Fruit fly (Drosophila melanogaster) whole organism, larva: ENCODE measurements around the gene Or92a.
A peak's percentile ranks its signal among the peaks of the same experiment; 100 is the strongest.

Source experiments
- noc ChIP-seq: fragments of 200-800 bp; sonication (Bioruptor generic); optimal IDR thresholded peaks from 3 replicates; lab custom pipeline; 2019; ENCODE audit warnings: missing biosample characterization, mild to moderate bottlenecking, missing genetic modification characterization, moderate library complexity

Gene Or92a

dm6 chr3R:20546662-20547620, 42.4 kb downstream of the Or92a start:
- peak; percentile 73 for TF ChIP-seq noc (tag; lab: Kevin White, UChicago)

DNA sequence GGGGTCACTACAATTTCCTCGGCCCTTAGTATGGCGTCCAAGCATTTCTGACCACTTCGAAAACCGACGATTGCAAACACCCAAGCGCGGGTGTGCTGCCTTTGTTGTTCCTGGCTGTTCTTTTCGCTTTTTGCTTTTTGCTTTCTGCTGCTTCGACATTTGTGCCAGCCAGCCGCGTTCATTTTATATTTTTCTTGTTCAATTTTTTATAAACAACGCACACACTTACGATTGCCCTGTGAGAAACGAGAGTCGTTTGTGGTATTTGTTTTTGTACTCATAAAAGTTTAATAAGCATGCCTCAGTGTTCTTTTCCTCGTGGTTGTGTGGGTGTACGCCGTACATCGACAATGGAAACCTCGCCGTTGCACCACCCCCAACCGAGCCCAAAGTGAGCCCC, 43.2 kb downstream of the Or92a start:
- no peak for TF ChIP-seq noc (tag; lab: Kevin White, UChicago)

- TF ChIP-seq noc (tag; lab: Kevin White, UChicago), result peak; percentile 93
These were observed 43.7 kb downstream of the Or92a start for dm6 chr3R:20548255-20548654.

DNA sequence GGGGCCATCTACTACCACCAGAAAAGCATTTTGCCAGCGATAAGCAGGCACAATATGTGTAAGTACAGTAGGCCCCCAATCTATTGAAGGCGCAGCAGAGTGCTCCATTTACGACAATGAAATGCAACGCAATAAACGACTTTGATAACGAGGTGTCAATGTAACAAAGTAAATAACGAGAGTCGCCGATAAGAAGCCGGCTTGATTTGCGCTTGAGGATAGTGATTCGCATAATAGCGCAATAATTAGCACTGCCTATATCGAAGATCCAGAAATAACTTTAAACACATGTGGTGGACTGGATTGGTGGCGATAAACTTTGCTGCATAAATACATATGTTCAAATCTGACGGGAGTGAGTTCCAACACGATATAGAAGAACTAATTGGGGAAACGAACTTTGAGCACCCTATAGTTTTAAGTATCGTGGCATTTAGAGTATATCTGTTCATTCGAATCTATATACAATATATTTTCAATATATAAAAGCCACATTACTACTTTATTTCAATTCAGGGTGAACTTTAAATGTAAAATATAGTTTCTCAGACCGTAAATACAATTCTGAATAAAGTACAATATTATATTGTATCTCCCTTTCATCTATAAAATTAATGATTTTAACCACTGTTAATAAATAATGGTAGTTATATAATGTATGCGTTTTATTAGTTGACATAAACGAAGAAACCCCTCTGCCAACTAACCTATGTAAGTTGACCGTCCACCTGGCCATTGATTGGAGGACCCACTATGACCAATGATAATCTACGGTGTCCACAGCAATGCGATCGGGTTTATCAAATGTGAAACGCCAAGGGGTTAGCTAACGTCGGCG, 44.6 kb downstream of the Or92a start:
- no peak for TF ChIP-seq noc (tag; lab: Kevin White, UChicago)

DNA sequence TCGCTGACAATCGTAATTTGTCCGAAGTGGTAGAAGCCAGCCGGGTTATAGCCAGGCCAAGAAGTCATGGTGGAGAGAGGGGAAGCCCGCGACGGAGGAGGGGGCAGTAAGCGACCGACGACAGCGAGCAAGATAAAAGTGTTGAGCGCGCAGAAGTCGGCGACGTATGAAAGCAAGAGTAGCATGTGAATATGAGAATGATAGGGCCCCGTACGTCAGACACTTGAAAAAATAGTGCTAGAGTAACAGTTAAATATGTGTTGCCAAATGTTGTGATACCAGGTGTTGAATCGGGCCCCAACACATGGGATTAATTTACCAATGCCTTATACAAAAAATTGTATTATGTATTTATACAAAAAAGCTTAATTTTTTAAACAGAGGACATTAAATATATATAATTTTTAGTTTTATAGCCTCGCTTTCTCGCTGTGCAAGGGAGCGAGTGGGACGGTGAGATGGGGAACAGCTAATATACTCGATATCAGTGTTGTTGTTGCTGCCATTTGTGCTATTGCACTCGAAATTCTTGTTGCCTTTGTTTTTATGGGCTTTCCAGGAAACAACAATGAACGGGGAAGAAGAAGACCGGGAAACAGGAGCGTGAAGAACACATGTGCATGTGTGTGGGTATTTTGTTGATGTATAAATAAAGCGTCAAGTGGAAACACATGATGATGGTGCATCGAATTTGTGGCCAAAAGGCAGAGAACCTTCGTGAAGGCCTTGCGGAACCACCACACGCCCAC, 45.4 kb downstream of the Or92a start:
- TF ChIP-seq noc (tag; lab: Kevin White, UChicago), result peak; percentile 91

DNA sequence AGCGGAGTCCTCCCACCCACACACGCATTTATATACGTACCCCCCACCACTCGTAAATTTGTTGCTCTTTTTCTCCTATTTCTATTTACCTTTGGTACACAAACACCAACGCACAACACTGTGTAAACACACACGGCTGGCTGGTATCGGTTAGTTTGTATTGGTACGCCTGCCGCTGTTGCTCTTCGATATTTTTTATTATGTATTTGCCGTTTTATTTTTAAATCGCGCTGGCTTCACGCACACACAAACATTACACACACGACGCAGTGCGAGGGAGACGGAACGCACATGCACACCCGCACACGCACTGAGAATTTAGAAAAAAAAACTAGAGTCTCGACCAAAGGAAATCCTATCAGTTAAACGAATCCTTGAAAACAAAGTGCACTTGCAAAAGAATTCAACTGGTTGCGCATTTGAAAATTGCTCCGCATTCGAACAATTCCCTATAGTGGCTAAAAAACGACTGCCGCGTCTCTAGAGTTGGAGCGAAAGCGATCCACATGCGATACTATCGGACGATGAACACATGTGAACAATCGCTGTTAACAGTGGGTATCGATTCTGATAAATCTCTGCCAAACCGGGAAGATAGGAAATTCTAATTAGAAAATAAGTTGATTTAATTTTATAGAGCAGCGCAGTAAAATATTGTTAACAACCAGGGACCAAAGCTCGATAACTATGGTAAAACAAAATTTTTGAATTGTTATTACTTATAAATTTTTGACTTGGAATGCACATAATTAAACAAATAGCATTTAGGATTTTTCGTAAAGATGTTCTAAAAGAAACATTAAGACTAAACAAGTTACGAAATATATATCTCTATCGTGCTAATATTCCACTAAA, 46.3 kb downstream of the Or92a start:
- peak; percentile 69 for TF ChIP-seq noc (tag; lab: Kevin White, UChicago)

DNA sequence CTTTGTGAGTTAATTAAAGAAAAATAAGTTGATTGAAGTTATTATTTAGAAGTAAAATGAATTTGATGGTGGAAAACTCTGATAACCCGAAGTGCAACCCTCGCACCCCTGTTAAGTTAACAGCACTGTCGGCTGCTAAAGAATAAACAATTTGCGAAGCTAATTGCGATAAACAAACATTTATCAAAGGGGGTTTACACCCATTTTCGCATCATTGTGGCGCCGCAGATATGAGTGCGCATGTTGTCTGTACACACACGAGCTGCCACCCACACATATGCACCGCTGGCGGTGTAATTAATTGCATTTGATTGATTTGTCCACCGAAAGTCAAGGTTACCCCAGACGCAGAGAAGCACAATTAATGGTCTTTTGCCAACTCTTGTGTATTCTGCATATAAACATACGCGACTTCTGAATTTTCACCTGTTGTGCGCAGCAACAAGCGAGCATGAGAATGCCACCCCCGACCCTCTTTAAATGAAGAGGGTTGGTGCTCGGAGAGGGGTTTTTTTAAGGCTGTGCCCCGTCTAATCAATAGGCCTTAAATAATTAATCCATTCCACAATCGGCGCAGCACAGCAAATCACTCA, 47.0 kb downstream of the Or92a start:
- TF ChIP-seq noc (tag; lab: Kevin White, UChicago), result no peak

- no peak for TF ChIP-seq noc (tag; lab: Kevin White, UChicago)
These were observed 47.5 kb downstream of the Or92a start, which contains the start of gene Stat92E for dm6 chr3R:20552093-20552492. TSS of gene Stat92E (minus strand) at chr3R:20552311.

dm6 chr3R:20554300-20554699, 49.7 kb downstream of the Or92a start, which contains the start of gene att-ORFB:
TSS of gene att-ORFB (minus strand) at chr3R:20554400.
- no peak for TF ChIP-seq noc (tag; lab: Kevin White, UChicago)

- peak; percentile 39 for TF ChIP-seq noc (tag; lab: Kevin White, UChicago)
These were observed 50.4 kb downstream of the Or92a start for dm6 chr3R:20555023-20555422.
